Fruit fly (Drosophila melanogaster): ENCODE data around the gene Art2.

Gene Art2

dm6 chr2L:4257272-4257671 lies 23.9 kb downstream of the Art2 start, which contains the start of gene CG15425:
TSS of gene CG15425 (plus strand) at chr2L:4257572.
- TF ChIP-seq Sox15 (GFP tag; optimal IDR thresholded peaks at IDR 0.05) = no peak
- no peak for TF ChIP-seq Lpt (GFP tag; optimal IDR thresholded peaks at IDR 0.05)
- TF ChIP-seq Gug (GFP tag; IDR thresholded peaks at IDR 0.05) = no peak
- TF ChIP-seq CG32006 (GFP tag; optimal IDR thresholded peaks at IDR 0.05) = no peak
- no peak for TF ChIP-seq Ets21C (GFP tag; optimal IDR thresholded peaks at IDR 0.05)
- no peak for TF ChIP-seq eg (GFP tag; IDR thresholded peaks at IDR 0.05)
- no peak for TF ChIP-seq CG10631 (GFP tag; optimal IDR thresholded peaks at IDR 0.05)
- no peak for TF ChIP-seq dsx (GFP tag; optimal IDR thresholded peaks at IDR 0.05; ENCODE audit: poor library complexity, severe bottlenecking)
- no peak for TF ChIP-seq CG8119 (GFP tag; IDR thresholded peaks at IDR 0.05)
- no peak for TF ChIP-seq CG31627 (GFP tag; optimal IDR thresholded peaks at IDR 0.05)
- TF ChIP-seq net (GFP tag; optimal IDR thresholded peaks at IDR 0.05) = no peak
- TF ChIP-seq esn (GFP tag; optimal IDR thresholded peaks at IDR 0.05) = no peak
- no peak for TF ChIP-seq Sox102F (GFP tag; optimal IDR thresholded peaks at IDR 0.05)
- TF ChIP-seq dac (GFP tag; optimal IDR thresholded peaks at IDR 0.05) = no peak

- TF ChIP-seq Sox15 (GFP tag; optimal IDR thresholded peaks at IDR 0.05) = no peak
- TF ChIP-seq CG10631 (GFP tag; optimal IDR thresholded peaks at IDR 0.05) = no peak
- TF ChIP-seq svp (GFP tag) = peak; percentile 61
- TF ChIP-seq Eip78C (GFP tag) = peak; percentile 42
- peak; percentile 48; the same call in 1 of the 3 replicates for TF ChIP-seq CG6163 (GFP tag; IDR thresholded peaks at IDR 0.05)
- peak; percentile 1 for TF ChIP-seq OdsH (GFP tag; optimal IDR thresholded peaks at IDR 0.05)
- peak; percentile 1 for TF ChIP-seq CG10669 (GFP tag; optimal IDR thresholded peaks at IDR 0.05)
- no peak for TF ChIP-seq cyc (GFP tag; optimal IDR thresholded peaks at IDR 0.05)
Observed at dm6 chr2L:4254945-4255344, 26.2 kb downstream of the Art2 start.

dm6 chr2L:4252832-4253473 lies 28.2 kb downstream of the Art2 start:
- TF ChIP-seq fd59A (GFP tag; optimal IDR thresholded peaks at IDR 0.05) = no peak
- no peak for TF ChIP-seq vri (GFP tag; optimal IDR thresholded peaks at IDR 0.05)
- no peak for TF ChIP-seq dac (GFP tag; optimal IDR thresholded peaks at IDR 0.05)
- TF ChIP-seq pdm3 (GFP tag; optimal IDR thresholded peaks at IDR 0.05) = no peak
- TF ChIP-seq fd85E (GFP tag; optimal IDR thresholded peaks at IDR 0.05) = no peak
- TF ChIP-seq Sox15 (GFP tag; optimal IDR thresholded peaks at IDR 0.05) = no peak
- no peak for TF ChIP-seq Sox102F (GFP tag; optimal IDR thresholded peaks at IDR 0.05)
- no peak for TF ChIP-seq fkh (GFP tag; optimal IDR thresholded peaks at IDR 0.05)
- no peak for TF ChIP-seq CG6854 (GFP tag; optimal IDR thresholded peaks at IDR 0.05)
- no peak for TF ChIP-seq CG3032 (tag; optimal IDR thresholded peaks at IDR 0.05)
- no peak for TF ChIP-seq spab (GFP tag; optimal IDR thresholded peaks at IDR 0.05)
- peak; percentile 62 for TF ChIP-seq Eip78C (GFP tag)
- no peak for TF ChIP-seq Hr39 (GFP tag; optimal IDR thresholded peaks at IDR 0.05)
- TF ChIP-seq svp (GFP tag) = peak; percentile 26

dm6 chr2L:4248314-4248713 lies 32.8 kb downstream of the Art2 start:
- TF ChIP-seq svp (GFP tag) (peak; percentile 52), lz (GFP tag; optimal IDR thresholded peaks at IDR 0.05) (no peak), CG6163 (GFP tag; IDR thresholded peaks at IDR 0.05) (0 out of 3 replicates have a peak, but pooled peaks have one; percentile 8)

DNA sequence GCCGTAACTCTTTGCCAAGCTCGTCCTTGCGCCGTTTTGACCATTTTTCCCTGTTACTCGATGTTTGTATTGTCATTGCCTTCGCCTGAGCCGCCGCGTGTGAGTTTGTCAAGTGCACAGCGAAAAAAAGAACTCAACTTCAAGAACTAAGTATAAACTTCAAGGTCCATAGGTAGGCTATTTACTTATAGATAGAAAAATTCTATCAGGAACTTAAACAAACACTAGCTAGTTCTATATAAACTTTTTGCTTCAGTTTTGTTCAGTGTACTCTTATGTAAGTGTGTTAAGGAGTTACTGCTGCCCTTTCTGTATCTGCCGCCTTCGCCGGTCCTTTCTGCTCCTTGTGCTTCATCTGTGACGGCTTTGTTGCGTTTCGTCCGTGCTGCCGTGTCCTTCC lies 34.7 kb downstream of the Art2 start:
- TF ChIP-seq CG1621 (tag; optimal IDR thresholded peaks at IDR 0.05) = no peak
- no peak for TF ChIP-seq Sox102F (GFP tag; optimal IDR thresholded peaks at IDR 0.05)
- no peak for TF ChIP-seq CG8319 (GFP tag; optimal IDR thresholded peaks at IDR 0.05)
- no peak for TF ChIP-seq Met (GFP tag; optimal IDR thresholded peaks at IDR 0.05)
- TF ChIP-seq spab (GFP tag; optimal IDR thresholded peaks at IDR 0.05) = no peak
- TF ChIP-seq CG10669 (GFP tag; optimal IDR thresholded peaks at IDR 0.05) = peak; percentile 3
- TF ChIP-seq esn (GFP tag; optimal IDR thresholded peaks at IDR 0.05) = no peak
- no peak for TF ChIP-seq Blimp-1 (GFP tag; optimal IDR thresholded peaks at IDR 0.05)
- TF ChIP-seq dsx (GFP tag; optimal IDR thresholded peaks at IDR 0.05; ENCODE audit: poor library complexity, severe bottlenecking) = no peak
- TF ChIP-seq CG3919 (GFP tag; optimal IDR thresholded peaks at IDR 0.05) = peak; percentile 5
- TF ChIP-seq Gug (GFP tag; IDR thresholded peaks at IDR 0.05) = no peak
- no peak for TF ChIP-seq CG4318 (GFP tag; optimal IDR thresholded peaks at IDR 0.05)
- TF ChIP-seq Ets96B (tag; optimal IDR thresholded peaks at IDR 0.05) = peak; percentile 24
- TF ChIP-seq CG15336 (GFP tag; IDR thresholded peaks at IDR 0.05) = no peak
- no peak for TF ChIP-seq CG31627 (GFP tag; optimal IDR thresholded peaks at IDR 0.05)
- TF ChIP-seq CG16779 (tag; optimal IDR thresholded peaks at IDR 0.05) = no peak
- TF ChIP-seq Eip78C (GFP tag) = peak; percentile 68
